Worm (Caenorhabditis elegans): Measurements from ENCODE around the gene oig-4.

DNA sequence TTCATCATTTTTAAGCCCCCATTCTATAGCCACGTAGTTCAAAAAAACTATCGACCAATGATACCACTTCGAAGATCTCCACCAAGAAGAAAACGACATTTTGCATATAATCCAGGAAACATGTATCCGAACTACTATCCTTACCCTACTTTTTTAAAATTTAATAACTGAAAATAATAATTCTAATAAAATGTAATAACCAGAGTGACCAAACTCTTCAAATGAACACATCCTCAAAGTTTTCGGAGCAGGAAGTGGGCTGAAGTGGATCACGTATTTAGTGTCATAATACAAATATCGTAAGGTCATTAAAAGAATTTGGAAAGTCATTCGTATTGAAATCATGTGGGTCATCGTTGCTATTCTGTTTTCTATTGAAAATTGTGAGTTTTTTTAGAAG, 35.9 kb upstream of the oig-4 start, which contains the start of gene F35D2.6:
- TF ChIP-seq egl-27 (tag; optimal IDR thresholded peaks at IDR 0.05), result no peak
- TF ChIP-seq ceh-9 (tag; optimal IDR thresholded peaks at IDR 0.05), result no peak
- TF ChIP-seq nhr-28 (tag; optimal IDR thresholded peaks at IDR 0.05), result no peak
- TF ChIP-seq ama-1 (optimal IDR thresholded peaks at IDR 0.05), result no peak
- no peak for TF ChIP-seq sea-2 (GFP tag; optimal IDR thresholded peaks at IDR 0.05)
- TF ChIP-seq elt-3 (tag; optimal IDR thresholded peaks at IDR 0.05), result no peak
- TF ChIP-seq ceh-82 (tag; optimal IDR thresholded peaks at IDR 0.05), result no peak
- no peak for TF ChIP-seq nhr-76 (tag; optimal IDR thresholded peaks at IDR 0.05)
- no peak for TF ChIP-seq elt-2 (tag; optimal IDR thresholded peaks at IDR 0.05)
- TF ChIP-seq eor-1 (tag; optimal IDR thresholded peaks at IDR 0.05), result no peak
- no peak for TF ChIP-seq hmg-11 (tag; optimal IDR thresholded peaks at IDR 0.05)
- TF ChIP-seq skn-1 (tag; optimal IDR thresholded peaks at IDR 0.05), result no peak
